Fruit fly (Drosophila melanogaster): ENCODE data around the gene RanBP3.

The RanBP3 gene

DNA sequence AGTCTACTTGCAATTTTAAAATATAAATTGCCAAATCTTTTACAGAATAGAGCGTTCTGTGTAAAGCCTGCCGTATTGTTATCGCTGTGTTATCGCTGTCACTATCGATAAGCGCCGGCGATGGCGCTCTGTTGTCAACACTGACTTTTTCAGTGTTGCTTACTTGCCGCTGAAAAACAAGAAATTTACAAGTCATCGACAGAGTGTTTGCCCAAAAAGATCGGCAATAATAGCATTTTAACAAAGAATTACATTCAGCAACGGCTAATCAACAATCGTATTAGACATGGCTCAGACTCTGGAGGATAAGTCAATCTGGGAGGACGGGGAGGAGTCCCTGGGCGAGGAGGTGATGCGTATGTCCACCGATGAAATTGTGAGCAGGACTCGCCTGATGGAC lies at the start of gene RanBP3, which contains the start of gene Rpt5 (continued):
- peak; percentile 49 for TF ChIP-seq jumu (GFP tag; optimal IDR thresholded peaks at IDR 0.05)
- peak; percentile 5 for TF ChIP-seq Bdp1 (GFP tag; optimal IDR thresholded peaks at IDR 0.05)
- TF ChIP-seq Eip74EF (GFP tag; optimal IDR thresholded peaks at IDR 0.05): no peak
- TF ChIP-seq Myb (GFP tag; optimal IDR thresholded peaks at IDR 0.05): peak; percentile 60
- TF ChIP-seq Six4 (GFP tag; optimal IDR thresholded peaks at IDR 0.05): peak; percentile 14
- peak; percentile 69 for TF ChIP-seq Dip3 (GFP tag; optimal IDR thresholded peaks at IDR 0.05)
- peak; percentile 17 for TF ChIP-seq CG7556 (GFP tag; optimal IDR thresholded peaks at IDR 0.05)
- peak in 1 of 2 experiments; percentile 28 for TF ChIP-seq crp (GFP tag; optimal IDR thresholded peaks at IDR 0.05)
- TF ChIP-seq fd102C (GFP tag; optimal IDR thresholded peaks at IDR 0.05): no peak
- TF ChIP-seq prd (optimal IDR thresholded peaks at IDR 0.05): no peak
- peak; percentile 48; the same call in 2 of the 3 replicates for TF ChIP-seq prd (GFP tag; IDR thresholded peaks at IDR 0.05)
- no peak for TF ChIP-seq Doc2 (GFP tag; IDR thresholded peaks at IDR 0.05)
- TF ChIP-seq mam (GFP tag; optimal IDR thresholded peaks at IDR 0.05): peak; percentile 73
- TF ChIP-seq CG7271 (tag; optimal IDR thresholded peaks at IDR 0.05): no peak
- peak; percentile 83 for TF ChIP-seq slbo (GFP tag; IDR thresholded peaks at IDR 0.05)
- TF ChIP-seq CG2129 (GFP tag; IDR thresholded peaks at IDR 0.05; ENCODE audit: partially characterized antibody): peak; percentile 46; the same call in 1 of the 2 replicates
- 0 out of 2 replicates have a peak, but pooled peaks have one; percentile 30 for TF ChIP-seq CG14014 (GFP tag; IDR thresholded peaks at IDR 0.05)
- TF ChIP-seq luna (GFP tag; optimal IDR thresholded peaks at IDR 0.05): peak; percentile 69
- TF ChIP-seq Hr39 (optimal IDR thresholded peaks at IDR 0.05): no peak
- no peak for TF ChIP-seq ab (GFP tag; optimal IDR thresholded peaks at IDR 0.05)
- peak; percentile 65 for TF ChIP-seq Hmr (GFP tag; optimal IDR thresholded peaks at IDR 0.05)
- peak; percentile 75 for TF ChIP-seq ato (GFP tag; IDR thresholded peaks at IDR 0.05; ENCODE audit: partially characterized antibody)
- peak; percentile 32 for TF ChIP-seq corto (GFP tag; optimal IDR thresholded peaks at IDR 0.05)
- TF ChIP-seq Dbx (GFP tag; IDR thresholded peaks at IDR 0.05): peak; percentile 59; the same call in 2 of the 3 replicates
- TF ChIP-seq CG4360 (GFP tag; IDR thresholded peaks at IDR 0.05): no peak
- TF ChIP-seq CG1024 (GFP tag; IDR thresholded peaks at IDR 0.05): no peak
- peak; percentile 55 for TF ChIP-seq HmgD (GFP tag; optimal IDR thresholded peaks at IDR 0.05)
- no peak for TF ChIP-seq CG31365 (tag; optimal IDR thresholded peaks at IDR 0.05)
- no peak for TF ChIP-seq CG14050 (GFP tag; IDR thresholded peaks at IDR 0.05)
- TF ChIP-seq Ets97D (GFP tag; optimal IDR thresholded peaks at IDR 0.05): peak; percentile 72
- peak; percentile 44 for TF ChIP-seq mirr (GFP tag; optimal IDR thresholded peaks at IDR 0.05)
- TF ChIP-seq H15 (GFP tag; IDR thresholded peaks at IDR 0.05): peak; percentile 6; the same call in 1 of the 3 replicates
- peak; percentile 68 for TF ChIP-seq sna (GFP tag; IDR thresholded peaks at IDR 0.05; ENCODE audit: partially characterized antibody)
- TF ChIP-seq hbn (GFP tag; IDR thresholded peaks at IDR 0.05; ENCODE audit: partially characterized antibody): peak; percentile 80
- no peak for TF ChIP-seq Poxn (GFP tag; IDR thresholded peaks at IDR 0.05)
- peak; percentile 51; the same call in 1 of the 2 replicates for TF ChIP-seq E2f1 (GFP tag; IDR thresholded peaks at IDR 0.05)
- no peak for TF ChIP-seq CG14965 (GFP tag; optimal IDR thresholded peaks at IDR 0.05; ENCODE audit: borderline replicate concordance)
- TF ChIP-seq CG7987 (GFP tag; optimal IDR thresholded peaks at IDR 0.05): peak; percentile 55
- TF ChIP-seq ken (GFP tag; IDR thresholded peaks at IDR 0.05): peak; percentile 62; the same call in 1 of the 3 replicates
- no peak for TF ChIP-seq Oli (tag; optimal IDR thresholded peaks at IDR 0.05)
- TF ChIP-seq Dad (GFP tag; optimal IDR thresholded peaks at IDR 0.05): peak; percentile 45
- peak; percentile 55 for TF ChIP-seq CG10209 (GFP tag; optimal IDR thresholded peaks at IDR 0.05)
- peak; percentile 45; the same call in 1 of the 2 replicates for TF ChIP-seq wdn (GFP tag; IDR thresholded peaks at IDR 0.05)
- TF ChIP-seq Asciz (GFP tag; optimal IDR thresholded peaks at IDR 0.05): no peak
- TF ChIP-seq CG33213 (GFP tag; optimal IDR thresholded peaks at IDR 0.05): peak; percentile 61
- TF ChIP-seq CG8290 (GFP tag; optimal IDR thresholded peaks at IDR 0.05): no peak
- no peak for TF ChIP-seq CG8290 (tag; optimal IDR thresholded peaks at IDR 0.05)
- peak; percentile 58 for TF ChIP-seq dm (GFP tag; optimal IDR thresholded peaks at IDR 0.05)
- peak; percentile 31 for TF ChIP-seq CG4282 (GFP tag; optimal IDR thresholded peaks at IDR 0.05)
- TF ChIP-seq BEAF-32 (GFP tag; optimal IDR thresholded peaks at IDR 0.05): peak; percentile 82
- TF ChIP-seq Ets65A (GFP tag): peak; percentile 91
